Worm (Caenorhabditis elegans): ENCODE data around the gene F58E1.13.

F58E1.13 gene

ce11 chrII:1694530-1694929 is 1.1 kb downstream of the F58E1.13 start, which contains the start of gene fbxc-26:
fbxc-26 (minus strand) TSS chrII:1694630.
- TF ChIP-seq nhr-10 (tag; optimal IDR thresholded peaks at IDR 0.05), result no peak
- no peak for TF ChIP-seq nhr-76 (tag; optimal IDR thresholded peaks at IDR 0.05)
- no peak for TF ChIP-seq ztf-7 (tag; optimal IDR thresholded peaks at IDR 0.05)
- no peak for TF ChIP-seq madf-5 (GFP tag; IDR thresholded peaks at IDR 0.05)
- no peak for TF ChIP-seq nhr-42 (GFP tag; IDR thresholded peaks at IDR 0.05)
- no peak for TF ChIP-seq nhr-11 (tag; optimal IDR thresholded peaks at IDR 0.05)
- TF ChIP-seq hmg-1.1 (GFP tag; IDR thresholded peaks at IDR 0.05), result no peak
- TF ChIP-seq snpc-1.2 (GFP tag; IDR thresholded peaks at IDR 0.05), result no peak
- no peak for TF ChIP-seq dpl-1 (GFP tag; optimal IDR thresholded peaks at IDR 0.05)
- TF ChIP-seq set-16 (GFP tag; IDR thresholded peaks at IDR 0.05), result no peak
- no peak for TF ChIP-seq Y5F2A.4 (GFP tag; optimal IDR thresholded peaks at IDR 0.05)
- TF ChIP-seq lin-29 (GFP tag; IDR thresholded peaks at IDR 0.05), result no peak
- no peak for TF ChIP-seq mxl-2 (GFP tag; conservative IDR thresholded peaks at IDR 0.05)
- TF ChIP-seq dmd-9 (GFP tag; IDR thresholded peaks at IDR 0.05), result no peak
- no peak for TF ChIP-seq hlh-11 (tag; optimal IDR thresholded peaks at IDR 0.05)
- no peak for TF ChIP-seq spr-1 (tag; optimal IDR thresholded peaks at IDR 0.05)

- no peak for TF ChIP-seq lin-13 (GFP tag; optimal IDR thresholded peaks at IDR 0.05)
- TF ChIP-seq ceh-62 (tag; optimal IDR thresholded peaks at IDR 0.05), result no peak
- TF ChIP-seq egl-43 (GFP tag; IDR thresholded peaks at IDR 0.05), result no peak
Measured at ce11 chrII:1692827-1693226, 2.8 kb downstream of the F58E1.13 start, which contains the start of gene fbxc-21. fbxc-21 (minus strand) TSS chrII:1692927.

- no peak for TF ChIP-seq madf-5 (GFP tag; IDR thresholded peaks at IDR 0.05)
- no peak for TF ChIP-seq hif-1 (tag; optimal IDR thresholded peaks at IDR 0.05)
- TF ChIP-seq daf-8 (GFP tag; IDR thresholded peaks at IDR 0.05), result no peak
- no peak for TF ChIP-seq nhr-6 (tag; optimal IDR thresholded peaks at IDR 0.05)
- no peak for TF ChIP-seq daf-16 (GFP tag; optimal IDR thresholded peaks at IDR 0.05)
- no peak for TF ChIP-seq daf-16 (tag; optimal IDR thresholded peaks at IDR 0.05)
- no peak for TF ChIP-seq tra-1 (GFP tag; IDR thresholded peaks at IDR 0.05)
- TF ChIP-seq hlh-30 (tag; optimal IDR thresholded peaks at IDR 0.05; ENCODE audit: insufficient read depth), result no peak
- no peak for TF ChIP-seq lin-1 (GFP tag; IDR thresholded peaks at IDR 0.05)
- no peak for TF ChIP-seq lin-13 (GFP tag; optimal IDR thresholded peaks at IDR 0.05)
- no peak for TF ChIP-seq ceh-62 (tag; optimal IDR thresholded peaks at IDR 0.05)
- TF ChIP-seq fos-1 (tag; optimal IDR thresholded peaks at IDR 0.05), result no peak
- TF ChIP-seq nhr-41 (GFP tag; IDR thresholded peaks at IDR 0.05), result no peak
- TF ChIP-seq ctbp-1 (GFP tag; IDR thresholded peaks at IDR 0.05), result no peak
- no peak for TF ChIP-seq ceh-20 (GFP tag; IDR thresholded peaks at IDR 0.05)
- TF ChIP-seq daf-19 (GFP tag; conservative IDR thresholded peaks at IDR 0.05), result no peak
- TF ChIP-seq R02D3.7 (tag; optimal IDR thresholded peaks at IDR 0.05), result no peak
Measured at ce11 chrII:1691011-1691410, 4.7 kb downstream of the F58E1.13 start, which contains the start of gene fbxc-22. fbxc-22 (minus strand) TSS chrII:1691111.

- TF ChIP-seq pqm-1 (tag; optimal IDR thresholded peaks at IDR 0.05), result no peak
- TF ChIP-seq D1046.2 (GFP tag; IDR thresholded peaks at IDR 0.05), result no peak
- no peak for TF ChIP-seq zfp-2 (tag; optimal IDR thresholded peaks at IDR 0.05)
- TF ChIP-seq F26F4.8 (GFP tag; conservative IDR thresholded peaks at IDR 0.05), result no peak
- no peak for TF ChIP-seq nhr-48 (tag; optimal IDR thresholded peaks at IDR 0.05)
- no peak for TF ChIP-seq zag-1 (tag; optimal IDR thresholded peaks at IDR 0.05)
- TF ChIP-seq duxl-1 (tag; optimal IDR thresholded peaks at IDR 0.05; ENCODE audit: poor library complexity), result no peak
- no peak for TF ChIP-seq mxl-3 (GFP tag; optimal IDR thresholded peaks at IDR 0.05)
- TF ChIP-seq nhr-11 (tag; optimal IDR thresholded peaks at IDR 0.05), result no peak
- TF ChIP-seq nhr-237 (tag; optimal IDR thresholded peaks at IDR 0.05), result no peak
- no peak for TF ChIP-seq egl-27 (tag; optimal IDR thresholded peaks at IDR 0.05)
- no peak for TF ChIP-seq ctbp-1 (GFP tag; IDR thresholded peaks at IDR 0.05)
- no peak for TF ChIP-seq lsy-2 (tag; optimal IDR thresholded peaks at IDR 0.05)
- no peak for TF ChIP-seq lin-1 (GFP tag; IDR thresholded peaks at IDR 0.05)
- TF ChIP-seq hif-1 (tag; optimal IDR thresholded peaks at IDR 0.05), result no peak
- no peak for TF ChIP-seq hmg-1.1 (GFP tag; IDR thresholded peaks at IDR 0.05)
- TF ChIP-seq mxl-2 (GFP tag; conservative IDR thresholded peaks at IDR 0.05), result no peak
Measured at ce11 chrII:1688813-1689212, 6.9 kb downstream of the F58E1.13 start, which contains the start of the genes fbxb-18 and fbxb-19. fbxb-18 (minus strand) TSS chrII:1688913. fbxb-19 (minus strand) TSS chrII:1689181.

Data from whole organism, L4 larva.